Worm (Caenorhabditis elegans) whole organism, L4 larva: ENCODE data around the gene kreg-1.

ENCODE experiments used
- F10B5.3 ChIP-seq: sonication (generic microtip); optimal IDR thresholded peaks from 2 replicates; lab custom pipeline; 2016; ENCODE audit warnings: mild to moderate bottlenecking, missing genetic modification characterization, missing compliant biosample characterization
- F44E2.7 ChIP-seq: fragments of 200-800 bp; sonication (Bioruptor generic); IDR thresholded peaks from 2 replicates; pipeline ENCODE4 v2.1.2; 2022; ENCODE audit warnings: missing genetic modification characterization, missing compliant biosample characterization
- T20F7.1 ChIP-seq: fragments of 200-800 bp; sonication (Bioruptor generic); optimal IDR thresholded peaks from 2 replicates; lab custom pipeline; 2018; ENCODE audit warnings: mild to moderate bottlenecking, missing genetic modification characterization, missing compliant biosample characterization
- Y105C5A.15 ChIP-seq: fragments of 200-800 bp; sonication (Bioruptor generic); IDR thresholded peaks from 2 replicates; pipeline ENCODE4 v1.3.6; 2022; ENCODE audit warnings: missing genetic modification characterization, missing compliant biosample characterization
- Y48G9A.11 ChIP-seq: fragments of 200-800 bp; sonication (Bioruptor generic); IDR thresholded peaks from 2 replicates; pipeline ENCODE4 v1.3.6; 2022; ENCODE audit warnings: missing genetic modification reagents, missing genetic modification characterization, missing compliant biosample characterization
- ZK546.5 ChIP-seq, 2 experiments: sonication (generic microtip); optimal IDR thresholded peaks; 2 replicates each; lab custom pipeline; 2017; ENCODE audit warnings: missing biosample characterization in 2 of 2, missing genetic modification characterization in 2 of 2
- aha-1 ChIP-seq: fragments of 150-350 bp; peaks from one replicate; lab custom pipeline; 2014; ENCODE audit warnings: missing biosample characterization, missing genetic modification characterization
- aly-2 ChIP-seq: sonication (generic microtip); optimal IDR thresholded peaks from 2 replicates; lab custom pipeline; 2018; ENCODE audit warnings: missing biosample characterization, missing genetic modification characterization
- attf-4 ChIP-seq: sonication (generic microtip); optimal IDR thresholded peaks from 3 replicates; lab custom pipeline; 2017; ENCODE audit warnings: missing biosample characterization, missing genetic modification characterization
- ceh-20 ChIP-seq: fragments of 200-800 bp; sonication (Bioruptor generic); IDR thresholded peaks from 2 replicates; pipeline ENCODE4 v1.3.6; 2022; ENCODE audit warnings: missing genetic modification reagents, missing genetic modification characterization, missing compliant biosample characterization
- ceh-82 ChIP-seq: sonication (generic microtip); optimal IDR thresholded peaks from 2 replicates; lab custom pipeline; 2017; ENCODE audit warnings: missing biosample characterization, missing genetic modification characterization
- daf-12 ChIP-seq: fragments of 150-350 bp; optimal IDR thresholded peaks from 2 replicates; lab custom pipeline; 2014; ENCODE audit warnings: missing biosample characterization, missing genetic modification reagents, missing genetic modification characterization
- daf-16 ChIP-seq, 3 experiments: sonication (generic microtip); optimal IDR thresholded peaks; 2 replicates each; lab custom pipeline; 2016 to 2017; ENCODE audit warnings: missing genetic modification characterization in 3 of 3, missing genetic modification reagents in 3 of 3, mild to moderate bottlenecking in 2 of 3, missing compliant biosample characterization in 2 of 3, missing biosample characterization in 1 of 3, moderate library complexity in 1 of 3
- daf-8 ChIP-seq: fragments of 200-800 bp; sonication (Bioruptor generic); IDR thresholded peaks from 2 replicates; pipeline ENCODE4 v1.3.6; 2022; ENCODE audit warnings: missing genetic modification characterization, missing compliant biosample characterization
- dmd-6 ChIP-seq: fragments of 200-800 bp; sonication (Bioruptor generic); IDR thresholded peaks from 2 replicates; pipeline ENCODE4 v1.3.6; 2022; ENCODE audit warnings: missing genetic modification reagents, missing genetic modification characterization, missing compliant biosample characterization
- dmd-8 ChIP-seq: fragments of 200-800 bp; sonication (Bioruptor generic); IDR thresholded peaks from 2 replicates; pipeline ENCODE4 v1.3.6; 2022; ENCODE audit warnings: missing genetic modification characterization, missing compliant biosample characterization
- dmd-9 ChIP-seq: fragments of 200-800 bp; sonication (Bioruptor generic); IDR thresholded peaks from 2 replicates; pipeline ENCODE4 v1.3.6; 2022; ENCODE audit warnings: missing genetic modification reagents, missing genetic modification characterization, missing compliant biosample characterization
- dpl-1 ChIP-seq: fragments of 150-350 bp; optimal IDR thresholded peaks from 2 replicates; lab custom pipeline; 2014; ENCODE audit warnings: missing biosample characterization, missing genetic modification reagents, missing genetic modification characterization
- dve-1 ChIP-seq: sonication (generic microtip); optimal IDR thresholded peaks from 2 replicates; lab custom pipeline; 2017; ENCODE audit warnings: antibody characterized with exemption, mild to moderate bottlenecking, missing genetic modification characterization, missing compliant biosample characterization; ENCODE audit not compliant: insufficient read depth
- hlh-11 ChIP-seq: fragments of 200-800 bp; sonication (Bioruptor generic); optimal IDR thresholded peaks from 2 replicates; lab custom pipeline; 2018; ENCODE audit warnings: mild to moderate bottlenecking, missing genetic modification characterization, missing compliant biosample characterization
- lim-7 ChIP-seq: fragments of 200-800 bp; sonication (Bioruptor generic); IDR thresholded peaks from 2 replicates; pipeline ENCODE4 v1.3.6; 2022; ENCODE audit warnings: missing genetic modification characterization, missing compliant biosample characterization
- lin-1 ChIP-seq: fragments of 200-800 bp; sonication (Bioruptor generic); IDR thresholded peaks from 2 replicates; pipeline ENCODE4 v1.3.6; 2022; ENCODE audit warnings: missing genetic modification reagents, missing genetic modification characterization, missing compliant biosample characterization
- lin-13 ChIP-seq: fragments of 150-350 bp; optimal IDR thresholded peaks from 2 replicates; lab custom pipeline; 2014; ENCODE audit warnings: missing biosample characterization, missing genetic modification reagents, missing genetic modification characterization
- lir-3 ChIP-seq: sonication (generic microtip); optimal IDR thresholded peaks from 2 replicates; lab custom pipeline; 2016; ENCODE audit warnings: mild to moderate bottlenecking, missing genetic modification characterization, missing compliant biosample characterization
- lsy-2 ChIP-seq, 2 experiments: fragments of 150-350 bp in 1 of 2; sonication (generic microtip) in 1 of 2; optimal IDR thresholded peaks; 2 replicates each; lab custom pipeline; 2014 to 2017; ENCODE audit warnings: missing biosample characterization in 2 of 2, missing genetic modification characterization in 2 of 2
- mdl-1 ChIP-seq, 2 experiments: fragments of 150-350 bp in 1 of 2; sonication (generic microtip) in 1 of 2; optimal IDR thresholded peaks; 2 replicates each; lab custom pipeline; 2014 to 2017; ENCODE audit warnings: missing biosample characterization in 2 of 2, missing genetic modification characterization in 2 of 2
- mep-1 ChIP-seq: fragments of 150-350 bp; sonication (generic microtip); optimal IDR thresholded peaks from 3 replicates; lab custom pipeline; 2014; ENCODE audit warnings: missing biosample characterization, missing genetic modification characterization
- mxl-2 ChIP-seq: fragments of 200-800 bp; sonication (Bioruptor generic); conservative IDR thresholded peaks from 2 replicates; pipeline ENCODE4 v1.3.6; 2022; ENCODE audit warnings: missing genetic modification reagents, missing genetic modification characterization, missing compliant biosample characterization
- nhr-11 ChIP-seq: fragments of 150-350 bp; optimal IDR thresholded peaks from 2 replicates; lab custom pipeline; 2014; ENCODE audit warnings: missing biosample characterization, missing genetic modification characterization
- nhr-111 ChIP-seq: fragments of 200-800 bp; sonication (Bioruptor generic); optimal IDR thresholded peaks from 2 replicates; lab custom pipeline; 2018; ENCODE audit warnings: mild to moderate bottlenecking, missing genetic modification characterization, missing compliant biosample characterization
- nhr-28 ChIP-seq: fragments of 150-350 bp; optimal IDR thresholded peaks from 2 replicates; lab custom pipeline; 2014; ENCODE audit warnings: missing biosample characterization, missing genetic modification characterization
- nhr-48 ChIP-seq: sonication (generic microtip); optimal IDR thresholded peaks from 2 replicates; lab custom pipeline; 2016; ENCODE audit warnings: mild to moderate bottlenecking, missing genetic modification characterization, missing compliant biosample characterization
- nhr-6 ChIP-seq: fragments of 150-350 bp; optimal IDR thresholded peaks from 2 replicates; lab custom pipeline; 2014; ENCODE audit warnings: missing biosample characterization, missing genetic modification characterization
- nhr-77 ChIP-seq: fragments of 150-350 bp; optimal IDR thresholded peaks from 2 replicates; lab custom pipeline; 2014; ENCODE audit warnings: missing biosample characterization, missing genetic modification characterization
- pha-4 ChIP-seq, 2 experiments: fragments of 150-350 bp in 1 of 2; fragments of 200-800 bp in 1 of 2; sonication (Bioruptor generic) in 1 of 2; IDR thresholded peaks in 1 of 2; optimal IDR thresholded peaks in 1 of 2; 2 replicates each; pipeline versions ENCODE4 v1.3.6 to Lab custom; 2014 to 2022; ENCODE audit warnings: missing genetic modification characterization in 2 of 2, missing genetic modification reagents in 2 of 2, missing biosample characterization in 1 of 2, missing compliant biosample characterization in 1 of 2
- php-3 ChIP-seq: fragments of 200-800 bp; sonication (Bioruptor generic); IDR thresholded peaks from 2 replicates; pipeline ENCODE4 v1.3.6; 2022; ENCODE audit warnings: missing genetic modification reagents, missing genetic modification characterization, missing compliant biosample characterization
- pqm-1 ChIP-seq: sonication (generic microtip); optimal IDR thresholded peaks from 2 replicates; lab custom pipeline; 2017; ENCODE audit warnings: missing biosample characterization, missing genetic modification characterization
- set-16 ChIP-seq: fragments of 200-800 bp; sonication (Bioruptor generic); IDR thresholded peaks from 2 replicates; pipeline ENCODE4 v1.3.6; 2022; ENCODE audit warnings: missing genetic modification reagents, missing genetic modification characterization, missing compliant biosample characterization
- snpc-1.2 ChIP-seq: fragments of 200-800 bp; sonication (Bioruptor generic); IDR thresholded peaks from 2 replicates; pipeline ENCODE4 v1.3.6; 2022; ENCODE audit warnings: missing genetic modification reagents, missing genetic modification characterization, missing compliant biosample characterization
- unc-39 ChIP-seq: sonication (generic microtip); optimal IDR thresholded peaks from 2 replicates; lab custom pipeline; 2017; ENCODE audit warnings: missing biosample characterization, missing genetic modification characterization
- unc-62 ChIP-seq, 3 experiments: fragments of 150-350 bp in 1 of 3; sonication (generic microtip); optimal IDR thresholded peaks in 2 of 3; peaks in 1 of 3; 1 replicate in 1 of 3; 2 replicates in 2 of 3; lab custom pipeline; 2014 to 2017; ENCODE audit warnings: missing biosample characterization in 3 of 3, missing genetic modification characterization in 3 of 3, missing genetic modification reagents in 3 of 3, missing genotype in 1 of 3
- zag-1 ChIP-seq: fragments of 150-350 bp; optimal IDR thresholded peaks from 2 replicates; lab custom pipeline; 2014; ENCODE audit warnings: missing biosample characterization, missing genetic modification characterization
- zip-2 ChIP-seq: fragments of 150-350 bp; optimal IDR thresholded peaks from 2 replicates; lab custom pipeline; 2014; ENCODE audit warnings: missing biosample characterization, missing genetic modification characterization

kreg-1 gene

ce11 chrX:8718856-8719255, 9.3 kb downstream of the kreg-1 start, which contains the start of gene F53A9.8:
Gene F53A9.8, minus strand, starts transcription at chrX:8718904.
- TF ChIP-seq F44E2.7 (GFP tag; lab: Robert Waterston, UW) (no peak), nhr-111 (GFP tag; lab: Kevin White, UChicago) (no peak), F10B5.3 (tag; lab: Kevin White, UChicago) (no peak), lin-13 (GFP tag; lab: Kevin White, UChicago) (no peak), dmd-8 (GFP tag; lab: Robert Waterston, UW) (no peak), pqm-1 (tag; lab: Kevin White, UChicago) (peak; percentile 42), set-16 (GFP tag; lab: Robert Waterston, UW) (no peak), dmd-6 (GFP tag; lab: Robert Waterston, UW) (peak; percentile 50), aha-1 (tag; lab: Kevin White, UChicago) (no peak), mxl-2 (GFP tag; lab: Robert Waterston, UW) (no peak), Y48G9A.11 (GFP tag; lab: Robert Waterston, UW) (no peak), unc-62 (GFP tag; optimal IDR thresholded peaks at IDR 0.05 in 1 of 2; lab: Kevin White, UChicago) (peak; percentile 29 to 31), unc-62 (tag; optimal IDR thresholded peaks at IDR 0.05; lab: Kevin White, UChicago) (no peak), zip-2 (tag; lab: Kevin White, UChicago) (no peak), pha-4 (GFP tag; IDR thresholded peaks at IDR 0.05; lab: Robert Waterston, UW) (no peak), pha-4 (tag; optimal IDR thresholded peaks at IDR 0.05; lab: Kevin White, UChicago) (no peak), hlh-11 (peak; percentile 48), nhr-6 (tag; lab: Kevin White, UChicago) (no peak), aly-2 (tag; lab: Kevin White, UChicago) (no peak), lir-3 (tag; lab: Kevin White, UChicago) (no peak), dmd-9 (GFP tag; lab: Robert Waterston, UW) (no peak), php-3 (peak; percentile 88), nhr-48 (tag; lab: Kevin White, UChicago) (no peak), T20F7.1 (no peak), dpl-1 (GFP tag; lab: Kevin White, UChicago) (no peak), attf-4 (tag; lab: Kevin White, UChicago) (no peak), lim-7 (no peak), zag-1 (tag; lab: Kevin White, UChicago) (no peak), daf-12 (tag; lab: Kevin White, UChicago) (no peak), nhr-28 (tag; lab: Kevin White, UChicago) (peak; percentile 58), mep-1 (tag; lab: Kevin White, UChicago) (no peak), daf-8 (no peak), ceh-82 (tag; lab: Kevin White, UChicago) (no peak), unc-39 (tag; lab: Kevin White, UChicago) (no peak), ceh-20 (GFP tag; lab: Robert Waterston, UW) (no peak), Y105C5A.15 (GFP tag; lab: Robert Waterston, UW) (0 out of 2 replicates have a peak, but pooled peaks have one; percentile 20), dve-1 (tag; lab: Kevin White, UChicago) (peak; percentile 83), lin-1 (GFP tag; lab: Robert Waterston, UW) (no peak), mdl-1 (tag; optimal IDR thresholded peaks at IDR 0.05; lab: Kevin White, UChicago) (peak in 1 of 2 experiments; percentile 43), nhr-11 (tag; lab: Kevin White, UChicago) (no peak), daf-16 (GFP tag; optimal IDR thresholded peaks at IDR 0.05; lab: Kevin White, UChicago) (no peak), daf-16 (tag; optimal IDR thresholded peaks at IDR 0.05; lab: Kevin White, UChicago) (peak; percentile 75), snpc-1.2 (GFP tag; lab: Robert Waterston, UW) (no peak), ZK546.5 (tag; optimal IDR thresholded peaks at IDR 0.05; lab: Kevin White, UChicago) (no peak), nhr-77 (tag; lab: Kevin White, UChicago) (no peak), lsy-2 (tag; optimal IDR thresholded peaks at IDR 0.05; lab: Kevin White, UChicago) (peak in 1 of 2 experiments; percentile 15)
